Fruit fly (Drosophila melanogaster) whole organism, prepupa: ENCODE measurements around the gene CG1271.

Experiments used
- Blimp-1 ChIP-seq: fragments of 200-800 bp; sonication (Bioruptor generic); optimal IDR thresholded peaks from 3 replicates; lab custom pipeline; 2017; ENCODE audit warnings: missing biosample characterization, missing genetic modification characterization, mild to moderate bottlenecking, moderate library complexity, missing genetic modification reagents
- CG10631 ChIP-seq: fragments of 200-800 bp; sonication (Bioruptor generic); optimal IDR thresholded peaks from 2 replicates; lab custom pipeline; 2016; ENCODE audit warnings: missing biosample characterization, missing genetic modification characterization
- CG10669 ChIP-seq: fragments of 200-800 bp; sonication (Bioruptor generic); optimal IDR thresholded peaks from 3 replicates; lab custom pipeline; 2018; ENCODE audit warnings: missing biosample characterization, mild to moderate bottlenecking, missing genetic modification characterization, moderate library complexity
- CG11294 ChIP-seq: fragments of 200-800 bp; sonication (Bioruptor generic); IDR thresholded peaks from 2 replicates; pipeline ENCODE4 v1.3.6; 2022; ENCODE audit warnings: missing biosample characterization, missing genetic modification characterization
- CG11902 ChIP-seq: fragments of 200-800 bp; sonication (Bioruptor generic); optimal IDR thresholded peaks from 3 replicates; lab custom pipeline; 2016; ENCODE audit warnings: missing biosample characterization, missing genetic modification characterization
- CG16779 ChIP-seq: fragments of 200-800 bp; sonication (Bioruptor generic); optimal IDR thresholded peaks from 3 replicates; lab custom pipeline; 2017; ENCODE audit warnings: missing biosample characterization, mild to moderate bottlenecking, missing genetic modification characterization
- CG3032 ChIP-seq: fragments of 200-800 bp; optimal IDR thresholded peaks from 2 replicates; lab custom pipeline; 2019; ENCODE audit warnings: missing biosample characterization, mild to moderate bottlenecking, missing genetic modification characterization, moderate library complexity
- CG31627 ChIP-seq: fragments of 200-800 bp; sonication (Bioruptor generic); optimal IDR thresholded peaks from 3 replicates; lab custom pipeline; 2016; ENCODE audit warnings: missing biosample characterization, missing genetic modification characterization
- CG6163 ChIP-seq: fragments of 200-800 bp; sonication (Bioruptor generic); IDR thresholded peaks from 3 replicates; pipeline ENCODE4 v1.3.6; 2022; ENCODE audit warnings: missing biosample characterization, missing genetic modification characterization
- CG6276 ChIP-seq: fragments of 200-800 bp; sonication (Bioruptor generic); optimal IDR thresholded peaks from 2 replicates; lab custom pipeline; 2017; ENCODE audit warnings: missing biosample characterization, mild to moderate bottlenecking, missing genetic modification characterization
- CG6792 ChIP-seq: fragments of 200-800 bp; sonication (Bioruptor generic); optimal IDR thresholded peaks from 3 replicates; lab custom pipeline; 2016; ENCODE audit warnings: missing biosample characterization, missing genetic modification characterization
- CG6808 ChIP-seq: fragments of 200-800 bp; sonication (Bioruptor generic); optimal IDR thresholded peaks from 3 replicates; lab custom pipeline; 2017; ENCODE audit warnings: missing biosample characterization, missing genetic modification characterization, mild to moderate bottlenecking, moderate library complexity, missing genetic modification reagents
- CG6854 ChIP-seq: fragments of 200-800 bp; sonication (Bioruptor generic); optimal IDR thresholded peaks from 2 replicates; lab custom pipeline; 2017; ENCODE audit warnings: missing biosample characterization, mild to moderate bottlenecking, missing genetic modification characterization
- CG7368 ChIP-seq: fragments of 200-800 bp; sonication (Bioruptor generic); optimal IDR thresholded peaks from 3 replicates; lab custom pipeline; 2016; ENCODE audit warnings: missing biosample characterization, missing genetic modification characterization
- CG8119 ChIP-seq: fragments of 200-800 bp; sonication (Bioruptor generic); IDR thresholded peaks from 3 replicates; pipeline ENCODE4 v1.3.6; 2022; ENCODE audit warnings: missing biosample characterization, missing genetic modification characterization
- CG8319 ChIP-seq: fragments of 200-800 bp; sonication (Bioruptor generic); optimal IDR thresholded peaks from 3 replicates; lab custom pipeline; 2016; ENCODE audit warnings: missing biosample characterization, missing genetic modification characterization
- CG9139 ChIP-seq: fragments of 200-800 bp; sonication (Bioruptor generic); optimal IDR thresholded peaks from 3 replicates; lab custom pipeline; 2017; ENCODE audit warnings: missing biosample characterization, mild to moderate bottlenecking, missing genetic modification characterization
- Eip75B ChIP-seq: fragments of 200-800 bp; sonication (Bioruptor generic); optimal IDR thresholded peaks from 3 replicates; lab custom pipeline; 2016; ENCODE audit warnings: missing biosample characterization, missing genetic modification characterization
- Eip78C ChIP-seq: fragments of 200-800 bp; sonication (Bioruptor generic); peaks from one replicate; lab custom pipeline; 2016; ENCODE audit warnings: missing biosample characterization, missing genetic modification characterization
- Eip93F ChIP-seq: fragments of 200-800 bp; sonication (Bioruptor generic); optimal IDR thresholded peaks from 2 replicates; lab custom pipeline; 2016; ENCODE audit warnings: missing biosample characterization, mild to moderate bottlenecking, missing genetic modification characterization
- Ets21C ChIP-seq: fragments of 200-800 bp; sonication (Bioruptor generic); optimal IDR thresholded peaks from 3 replicates; lab custom pipeline; 2016; ENCODE audit warnings: missing biosample characterization, missing genetic modification characterization
- Ets96B ChIP-seq: fragments of 200-800 bp; optimal IDR thresholded peaks from 2 replicates; lab custom pipeline; 2019; ENCODE audit warnings: missing biosample characterization, mild to moderate bottlenecking, missing genetic modification characterization, moderate library complexity
- Hr38 ChIP-seq: sonication (Bioruptor generic); optimal IDR thresholded peaks from 2 replicates; lab custom pipeline; 2016; ENCODE audit warnings: missing biosample characterization, missing genetic modification characterization
- Hr39 ChIP-seq: fragments of 200-800 bp; sonication (Bioruptor generic); optimal IDR thresholded peaks from 2 replicates; lab custom pipeline; 2016; ENCODE audit warnings: missing biosample characterization, missing genetic modification characterization
- Lpt ChIP-seq: fragments of 200-800 bp; sonication (Bioruptor generic); optimal IDR thresholded peaks from 3 replicates; lab custom pipeline; 2016; ENCODE audit warnings: missing biosample characterization, missing genetic modification characterization
- Met ChIP-seq: fragments of 200-800 bp; sonication (Bioruptor generic); optimal IDR thresholded peaks from 3 replicates; lab custom pipeline; 2016; ENCODE audit warnings: missing biosample characterization, missing genetic modification characterization
- OdsH ChIP-seq: fragments of 200-800 bp; sonication (Bioruptor generic); optimal IDR thresholded peaks from 3 replicates; lab custom pipeline; 2016; ENCODE audit warnings: missing biosample characterization, missing genetic modification characterization
- Smox ChIP-seq: fragments of 200-800 bp; sonication (Bioruptor generic); optimal IDR thresholded peaks from 3 replicates; lab custom pipeline; 2016; ENCODE audit warnings: missing biosample characterization, missing genetic modification characterization
- Sox102F ChIP-seq: fragments of 200-800 bp; sonication (Bioruptor generic); optimal IDR thresholded peaks from 2 replicates; lab custom pipeline; 2016; ENCODE audit warnings: missing biosample characterization, mild to moderate bottlenecking, missing genetic modification characterization
- Sox14 ChIP-seq: fragments of 200-800 bp; sonication (Bioruptor generic); optimal IDR thresholded peaks from 3 replicates; lab custom pipeline; 2016; ENCODE audit warnings: missing biosample characterization, missing genetic modification characterization
- Sox15 ChIP-seq: fragments of 200-800 bp; sonication (Bioruptor generic); optimal IDR thresholded peaks from 3 replicates; lab custom pipeline; 2016; ENCODE audit warnings: missing biosample characterization, missing genetic modification characterization
- achi ChIP-seq: fragments of 200-800 bp; sonication (Bioruptor generic); optimal IDR thresholded peaks from 3 replicates; lab custom pipeline; 2016; ENCODE audit warnings: missing biosample characterization, missing genetic modification characterization
- acj6 ChIP-seq: fragments of 200-800 bp; sonication (Bioruptor generic); optimal IDR thresholded peaks from 3 replicates; lab custom pipeline; 2016; ENCODE audit warnings: missing biosample characterization, missing genetic modification characterization
- dac ChIP-seq: fragments of 200-800 bp; sonication (Bioruptor generic); optimal IDR thresholded peaks from 2 replicates; lab custom pipeline; 2017; ENCODE audit warnings: missing biosample characterization, mild to moderate bottlenecking, missing genetic modification characterization
- dsx ChIP-seq: fragments of 200-800 bp; optimal IDR thresholded peaks from 3 replicates; lab custom pipeline; 2019; ENCODE audit warnings: missing biosample characterization, mild to moderate bottlenecking, missing genetic modification characterization, moderate library complexity; ENCODE audit not compliant: poor library complexity, severe bottlenecking
- esn ChIP-seq: fragments of 200-800 bp; sonication (Bioruptor generic); optimal IDR thresholded peaks from 2 replicates; lab custom pipeline; 2016; ENCODE audit warnings: missing biosample characterization, mild to moderate bottlenecking, missing genetic modification characterization, moderate library complexity
- fd85E ChIP-seq: fragments of 200-800 bp; sonication (Bioruptor generic); optimal IDR thresholded peaks from 3 replicates; lab custom pipeline; 2016; ENCODE audit warnings: missing biosample characterization, missing genetic modification characterization
- fkh ChIP-seq: fragments of 200-800 bp; sonication (Bioruptor generic); optimal IDR thresholded peaks from 3 replicates; lab custom pipeline; 2017; ENCODE audit warnings: missing biosample characterization, mild to moderate bottlenecking, missing genetic modification characterization, moderate library complexity
- lz ChIP-seq: fragments of 200-800 bp; sonication (Bioruptor generic); optimal IDR thresholded peaks from 3 replicates; lab custom pipeline; 2016; ENCODE audit warnings: missing biosample characterization, missing genetic modification characterization
- net ChIP-seq: fragments of 200-800 bp; sonication (Bioruptor generic); optimal IDR thresholded peaks from 3 replicates; lab custom pipeline; 2016; ENCODE audit warnings: missing biosample characterization, missing genetic modification characterization
- pdm3 ChIP-seq: fragments of 200-800 bp; sonication (Bioruptor generic); optimal IDR thresholded peaks from 3 replicates; lab custom pipeline; 2016; ENCODE audit warnings: missing biosample characterization, missing genetic modification characterization
- salr ChIP-seq, 2 experiments: fragments of 200-800 bp; sonication (Bioruptor generic); optimal IDR thresholded peaks; 3 replicates each; lab custom pipeline; 2016 to 2018; ENCODE audit warnings: missing biosample characterization in 2 of 2, missing genetic modification characterization in 2 of 2, mild to moderate bottlenecking in 1 of 2
- spab ChIP-seq: fragments of 200-800 bp; sonication (Bioruptor generic); optimal IDR thresholded peaks from 2 replicates; lab custom pipeline; 2017; ENCODE audit warnings: missing biosample characterization, mild to moderate bottlenecking, missing genetic modification characterization, missing genetic modification reagents
- ss ChIP-seq, 2 experiments: fragments of 200-800 bp; sonication (Bioruptor generic); optimal IDR thresholded peaks; 2 replicates in 1 of 2; 3 replicates in 1 of 2; lab custom pipeline; 2017 to 2018; ENCODE audit warnings: mild to moderate bottlenecking in 2 of 2, missing biosample characterization in 2 of 2, missing genetic modification characterization in 2 of 2, moderate library complexity in 1 of 2
- svp ChIP-seq: fragments of 200-800 bp; sonication (Bioruptor generic); peaks from one replicate; lab custom pipeline; 2016; ENCODE audit warnings: missing biosample characterization, missing genetic modification characterization
- topi ChIP-seq: fragments of 200-800 bp; sonication (Bioruptor generic); optimal IDR thresholded peaks from 3 replicates; lab custom pipeline; 2016; ENCODE audit warnings: missing biosample characterization, missing genetic modification characterization

The CG1271 gene

dm6 chr3L:3042150-3043049 lies 9.9 kb upstream of the CG1271 start, which contains the start of gene Prx4 (continued):
- peak; percentile 61 for TF ChIP-seq Hr39 (GFP tag; lab: Kevin White, UChicago)
- TF ChIP-seq dsx = peak; percentile 23
- peak; percentile 71 for TF ChIP-seq achi
- peak; percentile 0 to 61 for TF ChIP-seq ss (GFP tag; optimal IDR thresholded peaks at IDR 0.05; lab: Kevin White, UChicago)
- TF ChIP-seq CG6163 (GFP tag; lab: Robert Waterston, UW) = peak; percentile 90
- no peak for TF ChIP-seq Lpt
- TF ChIP-seq CG6808 (GFP tag; lab: Kevin White, UChicago) = peak; percentile 49
- TF ChIP-seq svp = peak; percentile 88
- TF ChIP-seq Sox102F (GFP tag; lab: Kevin White, UChicago) = peak; percentile 49
- TF ChIP-seq topi = peak; percentile 61

dm6 chr3L:3045256-3045743 lies 7.0 kb upstream of the CG1271 start:
- peak; percentile 91 for TF ChIP-seq acj6 (GFP tag; lab: Kevin White, UChicago)
- peak; percentile 61 for TF ChIP-seq fd85E (GFP tag; lab: Kevin White, UChicago)
- TF ChIP-seq Eip78C = peak; percentile 97
- peak; percentile 84 for TF ChIP-seq CG8119
- peak; percentile 92 for TF ChIP-seq svp
- peak; percentile 81 for TF ChIP-seq Hr39 (GFP tag; lab: Kevin White, UChicago)
- TF ChIP-seq Hr38 (GFP tag; lab: Kevin White, UChicago) = no peak
- TF ChIP-seq CG9139 (GFP tag; lab: Kevin White, UChicago) = peak; percentile 85
- TF ChIP-seq Blimp-1 (GFP tag; lab: Kevin White, UChicago) = peak; percentile 72
- TF ChIP-seq Sox14 = peak; percentile 84
- TF ChIP-seq CG6163 (GFP tag; lab: Robert Waterston, UW) = peak; percentile 84
- TF ChIP-seq net (GFP tag; lab: Kevin White, UChicago) = peak; percentile 86
- peak; percentile 85 for TF ChIP-seq topi
- TF ChIP-seq achi = peak; percentile 89
- TF ChIP-seq CG6276 (GFP tag; lab: Kevin White, UChicago) = peak; percentile 41
- TF ChIP-seq Ets96B (tag; lab: Kevin White, UChicago) = peak; percentile 93
- peak; percentile 87 for TF ChIP-seq CG7368 (GFP tag; lab: Kevin White, UChicago)
- TF ChIP-seq pdm3 (GFP tag; lab: Kevin White, UChicago) = peak; percentile 83
- TF ChIP-seq CG11902 = peak; percentile 65
- TF ChIP-seq CG6792 = peak; percentile 85
- TF ChIP-seq CG11294 = no peak; the same call in 1 of the 2 replicates
- peak; percentile 87 for TF ChIP-seq OdsH (GFP tag; lab: Kevin White, UChicago)
- TF ChIP-seq Eip75B (GFP tag; lab: Kevin White, UChicago) = peak; percentile 89
- peak; percentile 90 for TF ChIP-seq spab (GFP tag; lab: Kevin White, UChicago)
- peak; percentile 61 for TF ChIP-seq Eip93F (GFP tag; lab: Kevin White, UChicago)
- peak; percentile 89 for TF ChIP-seq CG10631 (GFP tag; lab: Kevin White, UChicago)
- peak; percentile 52 for TF ChIP-seq CG6854 (GFP tag; lab: Kevin White, UChicago)
- peak; percentile 62 to 85 for TF ChIP-seq salr (GFP tag; optimal IDR thresholded peaks at IDR 0.05; lab: Kevin White, UChicago)
- peak; percentile 83 for TF ChIP-seq lz
- peak; percentile 86 for TF ChIP-seq Smox (GFP tag; lab: Kevin White, UChicago)
- TF ChIP-seq CG8319 (GFP tag; lab: Kevin White, UChicago) = peak; percentile 84
- no peak for TF ChIP-seq fkh (GFP tag; lab: Kevin White, UChicago)
- TF ChIP-seq Ets21C = peak; percentile 52
- no peak for TF ChIP-seq dac (GFP tag; lab: Kevin White, UChicago)
- peak; percentile 93 for TF ChIP-seq CG6808 (GFP tag; lab: Kevin White, UChicago)
- peak; percentile 90 for TF ChIP-seq CG10669 (GFP tag; lab: Kevin White, UChicago)
- peak; percentile 53 for TF ChIP-seq Lpt
- TF ChIP-seq Met (GFP tag; lab: Kevin White, UChicago) = peak; percentile 85
- peak; percentile 83 for TF ChIP-seq CG31627 (GFP tag; lab: Kevin White, UChicago)
- peak; percentile 87 for TF ChIP-seq Sox15
- TF ChIP-seq dsx = peak; percentile 86
- peak; percentile 92 for TF ChIP-seq esn (GFP tag; lab: Kevin White, UChicago)
- TF ChIP-seq CG16779 (tag; lab: Kevin White, UChicago) = peak; percentile 77
- peak; percentile 90 for TF ChIP-seq CG3032 (tag; lab: Kevin White, UChicago)
